Fruit fly (Drosophila melanogaster): ENCODE measurements around the gene CG9231.
A peak's percentile ranks its signal among the peaks of the same experiment; 100 is the strongest.

Gene CG9231

dm6 chr3L:19560695-19561246 is 25.0 kb downstream of the CG9231 start (continued):
- TF ChIP-seq OdsH (GFP tag; optimal IDR thresholded peaks at IDR 0.05) (peak; percentile 99), Vsx2 (GFP tag; optimal IDR thresholded peaks at IDR 0.05; ENCODE audit: partially characterized antibody) (peak; percentile 32), GATAd (GFP tag; optimal IDR thresholded peaks at IDR 0.05) (no peak), lola (GFP tag; optimal IDR thresholded peaks at IDR 0.05) (no peak), foxo (GFP tag; optimal IDR thresholded peaks at IDR 0.05) (peak; percentile 77 to 99)

dm6 chr3L:19560005-19560694 is 25.7 kb downstream of the CG9231 start:
- TF ChIP-seq dsf (GFP tag; optimal IDR thresholded peaks at IDR 0.05; ENCODE audit: borderline replicate concordance), result no peak
- TF ChIP-seq Hr83 (GFP tag; optimal IDR thresholded peaks at IDR 0.05; ENCODE audit: poor library complexity, severe bottlenecking), result peak; percentile 12
- TF ChIP-seq Dif (GFP tag; optimal IDR thresholded peaks at IDR 0.05; ENCODE audit: partially characterized antibody), result peak; percentile 28
- no peak for TF ChIP-seq ey (GFP tag; optimal IDR thresholded peaks at IDR 0.05)
- TF ChIP-seq Vsx2 (GFP tag; optimal IDR thresholded peaks at IDR 0.05; ENCODE audit: partially characterized antibody), result no peak
- no peak for TF ChIP-seq CG32264 (GFP tag; optimal IDR thresholded peaks at IDR 0.05)
- no peak for TF ChIP-seq Rel (GFP tag; optimal IDR thresholded peaks at IDR 0.05)
- peak; percentile 8 for TF ChIP-seq Rel (tag; optimal IDR thresholded peaks at IDR 0.05)

- TF ChIP-seq N (GFP tag; optimal IDR thresholded peaks at IDR 0.05) (no peak), fru (GFP tag; optimal IDR thresholded peaks at IDR 0.05) (no peak), CG32264 (GFP tag; optimal IDR thresholded peaks at IDR 0.05) (no peak), woc (GFP tag; optimal IDR thresholded peaks at IDR 0.05) (no peak), psq (GFP tag; optimal IDR thresholded peaks at IDR 0.05) (no peak), OdsH (GFP tag; optimal IDR thresholded peaks at IDR 0.05) (no peak), sage (GFP tag; optimal IDR thresholded peaks at IDR 0.05) (no peak), HLH106 (tag; optimal IDR thresholded peaks at IDR 0.05) (no peak), Sp1 (GFP tag; optimal IDR thresholded peaks at IDR 0.05) (no peak), Hnf4 (GFP tag; optimal IDR thresholded peaks at IDR 0.05) (no peak), dl (GFP tag; optimal IDR thresholded peaks at IDR 0.05; ENCODE audit: insufficient read depth in 1 of 2, partially characterized antibody in 2 of 2) (no peak)
These were observed 26.6 kb downstream of the CG9231 start for dm6 chr3L:19559171-19559570.

dm6 chr3L:19558674-19559073 is 27.1 kb downstream of the CG9231 start:
- TF ChIP-seq Abd-B (GFP tag; optimal IDR thresholded peaks at IDR 0.05) (no peak), N (GFP tag; optimal IDR thresholded peaks at IDR 0.05) (no peak), CrebA (GFP tag; optimal IDR thresholded peaks at IDR 0.05; ENCODE audit: borderline replicate concordance) (no peak)

- TF ChIP-seq sage (GFP tag; optimal IDR thresholded peaks at IDR 0.05) (peak; percentile 35), sv (GFP tag; optimal IDR thresholded peaks at IDR 0.05) (no peak), Hr83 (GFP tag; optimal IDR thresholded peaks at IDR 0.05; ENCODE audit: poor library complexity, severe bottlenecking) (peak; percentile 1), jim (GFP tag; optimal IDR thresholded peaks at IDR 0.05) (no peak), usp (GFP tag; optimal IDR thresholded peaks at IDR 0.05) (no peak), fru (GFP tag; optimal IDR thresholded peaks at IDR 0.05) (peak; percentile 49), Dfd (GFP tag; optimal IDR thresholded peaks at IDR 0.05) (no peak), CG9705 (GFP tag; optimal IDR thresholded peaks at IDR 0.05) (no peak), dl (GFP tag; optimal IDR thresholded peaks at IDR 0.05; ENCODE audit: insufficient read depth in 1 of 2, partially characterized antibody in 2 of 2) (no peak), Mio (GFP tag; optimal IDR thresholded peaks at IDR 0.05) (no peak), Dif (GFP tag; optimal IDR thresholded peaks at IDR 0.05; ENCODE audit: partially characterized antibody) (peak; percentile 39), OdsH (GFP tag; optimal IDR thresholded peaks at IDR 0.05) (no peak), tai (GFP tag; optimal IDR thresholded peaks at IDR 0.05) (no peak), foxo (GFP tag; optimal IDR thresholded peaks at IDR 0.05) (no peak), Hr78 (GFP tag; optimal IDR thresholded peaks at IDR 0.05) (no peak), dsf (GFP tag; optimal IDR thresholded peaks at IDR 0.05; ENCODE audit: borderline replicate concordance) (no peak), rgr (GFP tag; optimal IDR thresholded peaks at IDR 0.05) (no peak), Vsx2 (GFP tag; optimal IDR thresholded peaks at IDR 0.05; ENCODE audit: partially characterized antibody) (no peak), Abd-B (GFP tag; optimal IDR thresholded peaks at IDR 0.05) (no peak), pan (optimal IDR thresholded peaks at IDR 0.05) (no peak), HLH106 (tag; optimal IDR thresholded peaks at IDR 0.05) (no peak), Sp1 (GFP tag; optimal IDR thresholded peaks at IDR 0.05) (no peak), psq (GFP tag; optimal IDR thresholded peaks at IDR 0.05) (peak; percentile 0), woc (GFP tag; optimal IDR thresholded peaks at IDR 0.05) (peak; percentile 17), br (GFP tag; optimal IDR thresholded peaks at IDR 0.05) (no peak), dmrt93B (GFP tag; optimal IDR thresholded peaks at IDR 0.05) (no peak), brk (GFP tag; optimal IDR thresholded peaks at IDR 0.05) (no peak), Myc (optimal IDR thresholded peaks at IDR 0.05) (no peak), ey (GFP tag; optimal IDR thresholded peaks at IDR 0.05) (no peak), GATAd (GFP tag; optimal IDR thresholded peaks at IDR 0.05) (no peak), Jra (GFP tag; optimal IDR thresholded peaks at IDR 0.05) (peak; percentile 27), CrebA (GFP tag; optimal IDR thresholded peaks at IDR 0.05; ENCODE audit: borderline replicate concordance) (no peak), Hnf4 (GFP tag; optimal IDR thresholded peaks at IDR 0.05) (no peak)
These were observed 27.8 kb downstream of the CG9231 start for dm6 chr3L:19557996-19558375.

All from whole organism, wandering third instar larva.